Worm (Caenorhabditis elegans): ENCODE data around the gene C36E8.6.
A peak's percentile ranks its signal among the peaks of the same experiment; 100 is the strongest.

C36E8.6 gene

ce11 chrIII:4004064-4004580 lies 16.3 kb downstream of the C36E8.6 start, which contains the start of gene tif-1A (continued):
- no peak for TF ChIP-seq skn-1 (tag; optimal IDR thresholded peaks at IDR 0.05)
- TF ChIP-seq zip-2 (tag; optimal IDR thresholded peaks at IDR 0.05) = peak; percentile 72
- TF ChIP-seq Y48G9A.11 (GFP tag; IDR thresholded peaks at IDR 0.05) = no peak
- TF ChIP-seq T26A8.4 (GFP tag; IDR thresholded peaks at IDR 0.05) = peak; percentile 69
- no peak for TF ChIP-seq zip-11 (GFP tag; IDR thresholded peaks at IDR 0.05)
- peak; percentile 51 for TF ChIP-seq lin-13 (GFP tag; optimal IDR thresholded peaks at IDR 0.05)
- TF ChIP-seq saeg-2 (GFP tag; IDR thresholded peaks at IDR 0.05) = no peak
- peak; percentile 61 for TF ChIP-seq hmg-1.1 (GFP tag; IDR thresholded peaks at IDR 0.05)
- TF ChIP-seq unc-130 (GFP tag; optimal IDR thresholded peaks at IDR 0.05) = peak; percentile 11
- peak; percentile 54 for TF ChIP-seq F37D6.2 (tag; optimal IDR thresholded peaks at IDR 0.05)
- peak; percentile 88 for TF ChIP-seq nhr-77 (tag; optimal IDR thresholded peaks at IDR 0.05)
- TF ChIP-seq ceh-82 (tag; optimal IDR thresholded peaks at IDR 0.05) = no peak
- TF ChIP-seq ces-1 (GFP tag; optimal IDR thresholded peaks at IDR 0.05) = no peak
- TF ChIP-seq ceh-28 (tag; optimal IDR thresholded peaks at IDR 0.05) = no peak
- peak; percentile 80 for TF ChIP-seq lin-38 (GFP tag; IDR thresholded peaks at IDR 0.05)
- TF ChIP-seq ZK546.5 (tag; optimal IDR thresholded peaks at IDR 0.05) = no peak
- TF ChIP-seq nhr-42 (GFP tag; IDR thresholded peaks at IDR 0.05) = no peak
- no peak for TF ChIP-seq zfp-2 (tag; optimal IDR thresholded peaks at IDR 0.05)

ce11 chrIII:4005446-4006192 lies 17.8 kb downstream of the C36E8.6 start, which contains the start of gene pxd-1:
Gene pxd-1 (plus strand): TSS chrIII:4006142.
- no peak for TF ChIP-seq vab-7 (GFP tag; IDR thresholded peaks at IDR 0.05)
- peak; percentile 75 for TF ChIP-seq fkh-10 (GFP tag; optimal IDR thresholded peaks at IDR 0.05)
- TF ChIP-seq ctbp-1 (GFP tag; IDR thresholded peaks at IDR 0.05) = peak; percentile 45; the same call in 1 of the 2 replicates
- TF ChIP-seq hif-1 (tag; optimal IDR thresholded peaks at IDR 0.05) = no peak
- TF ChIP-seq pqm-1 (tag; optimal IDR thresholded peaks at IDR 0.05) = no peak
- no peak for TF ChIP-seq spr-1 (tag; optimal IDR thresholded peaks at IDR 0.05)
- TF ChIP-seq D1046.2 (GFP tag; IDR thresholded peaks at IDR 0.05) = no peak
- peak; percentile 27 for TF ChIP-seq hlh-11 (tag; optimal IDR thresholded peaks at IDR 0.05)
- no peak for TF ChIP-seq T20F7.1 (GFP tag; optimal IDR thresholded peaks at IDR 0.05)
- no peak for TF ChIP-seq daf-12 (tag; optimal IDR thresholded peaks at IDR 0.05)
- no peak for TF ChIP-seq ceh-62 (tag; optimal IDR thresholded peaks at IDR 0.05)
- no peak for TF ChIP-seq zip-11 (GFP tag; IDR thresholded peaks at IDR 0.05)
- no peak for TF ChIP-seq Y105C5A.15 (GFP tag; IDR thresholded peaks at IDR 0.05)
- TF ChIP-seq dmd-6 (GFP tag; IDR thresholded peaks at IDR 0.05) = 0 out of 2 replicates have a peak, but pooled peaks have one; percentile 23
- TF ChIP-seq php-3 (GFP tag; IDR thresholded peaks at IDR 0.05) = no peak
- no peak for TF ChIP-seq zfp-2 (tag; optimal IDR thresholded peaks at IDR 0.05)
- TF ChIP-seq ceh-32 (tag; optimal IDR thresholded peaks at IDR 0.05; ENCODE audit: poor library complexity) = no peak
- TF ChIP-seq zip-2 (tag; optimal IDR thresholded peaks at IDR 0.05) = no peak
- no peak for TF ChIP-seq nhr-237 (tag; optimal IDR thresholded peaks at IDR 0.05)
- peak; percentile 25 for TF ChIP-seq rbr-2 (tag; optimal IDR thresholded peaks at IDR 0.05)
- no peak for TF ChIP-seq skn-1 (tag; optimal IDR thresholded peaks at IDR 0.05)
- peak; percentile 52 for TF ChIP-seq nhr-11 (tag; optimal IDR thresholded peaks at IDR 0.05)
- TF ChIP-seq mep-1 (tag; optimal IDR thresholded peaks at IDR 0.05) = peak; percentile 20
- TF ChIP-seq aha-1 (tag) = no peak
- no peak for TF ChIP-seq nhr-102 (tag; optimal IDR thresholded peaks at IDR 0.05)
- peak; percentile 54 for TF ChIP-seq hlh-30 (tag; optimal IDR thresholded peaks at IDR 0.05; ENCODE audit: insufficient read depth)
- TF ChIP-seq fos-1 (tag; optimal IDR thresholded peaks at IDR 0.05) = no peak
- no peak for TF ChIP-seq mxl-3 (GFP tag; optimal IDR thresholded peaks at IDR 0.05)
- TF ChIP-seq nhr-48 (tag; optimal IDR thresholded peaks at IDR 0.05) = no peak
- TF ChIP-seq madf-5 (GFP tag; IDR thresholded peaks at IDR 0.05) = no peak
- no peak for TF ChIP-seq ZK546.5 (tag; optimal IDR thresholded peaks at IDR 0.05)
- no peak for TF ChIP-seq F10B5.3 (tag; optimal IDR thresholded peaks at IDR 0.05)
- no peak for TF ChIP-seq lin-13 (GFP tag; optimal IDR thresholded peaks at IDR 0.05)
- no peak for TF ChIP-seq F37D6.2 (tag; optimal IDR thresholded peaks at IDR 0.05)
- TF ChIP-seq snpc-1.2 (GFP tag; IDR thresholded peaks at IDR 0.05) = no peak
- TF ChIP-seq dmd-9 (GFP tag; IDR thresholded peaks at IDR 0.05) = no peak
- TF ChIP-seq mes-2 (tag; optimal IDR thresholded peaks at IDR 0.05; ENCODE audit: poor library complexity, severe bottlenecking) = no peak
- no peak for TF ChIP-seq F44E2.7 (GFP tag; IDR thresholded peaks at IDR 0.05)

Measured in whole organism, L4 larva.